Worm (Caenorhabditis elegans) whole organism, late embryonic: ENCODE data around the gene sri-21.

Source experiments
- C08G9.2 ChIP-seq: sonication (generic microtip); optimal IDR thresholded peaks from 2 replicates; lab custom pipeline; 2016; ENCODE audit warnings: mild to moderate bottlenecking, missing genetic modification characterization, moderate library complexity, missing compliant biosample characterization
- F13H6.1 ChIP-seq: sonication (generic microtip); optimal IDR thresholded peaks from 2 replicates; lab custom pipeline; 2016; ENCODE audit warnings: missing genetic modification characterization, missing compliant biosample characterization
- K02D7.2 ChIP-seq: sonication (generic microtip); optimal IDR thresholded peaks from 2 replicates; lab custom pipeline; 2017; ENCODE audit warnings: mild to moderate bottlenecking, missing genetic modification characterization, missing compliant biosample characterization
- K09A11.1 ChIP-seq: sonication (generic microtip); optimal IDR thresholded peaks from 2 replicates; lab custom pipeline; 2017; ENCODE audit warnings: antibody characterized with exemption, mild to moderate bottlenecking, missing genetic modification characterization, missing compliant biosample characterization; ENCODE audit not compliant: insufficient read depth
- T23F11.4 ChIP-seq: fragments of 200-800 bp; sonication (Bioruptor generic); optimal IDR thresholded peaks from 2 replicates; lab custom pipeline; 2018; ENCODE audit warnings: mild to moderate bottlenecking, missing genetic modification characterization, missing compliant biosample characterization
- Y22D7AL.16 ChIP-seq: sonication (generic microtip); optimal IDR thresholded peaks from 2 replicates; lab custom pipeline; 2016; ENCODE audit warnings: missing genetic modification characterization, missing compliant biosample characterization
- ahr-1 ChIP-seq: sonication (generic microtip); optimal IDR thresholded peaks from 2 replicates; lab custom pipeline; 2016; ENCODE audit warnings: missing genetic modification characterization, missing compliant biosample characterization
- ama-1 ChIP-seq: fragments of 150-350 bp; optimal IDR thresholded peaks from 2 replicates; lab custom pipeline; 2014
- ceh-18 ChIP-seq: sonication (generic microtip); optimal IDR thresholded peaks from 2 replicates; lab custom pipeline; 2016; ENCODE audit warnings: missing genetic modification characterization, missing compliant biosample characterization
- ceh-19 ChIP-seq: fragments of 200-800 bp; sonication (Bioruptor generic); optimal IDR thresholded peaks from 2 replicates; lab custom pipeline; 2018; ENCODE audit warnings: mild to moderate bottlenecking, missing genetic modification characterization, missing compliant biosample characterization
- ceh-22 ChIP-seq: sonication (generic microtip); optimal IDR thresholded peaks from 2 replicates; lab custom pipeline; 2017; ENCODE audit warnings: missing biosample characterization, missing genetic modification characterization
- ceh-24 ChIP-seq: sonication (generic microtip); optimal IDR thresholded peaks from 2 replicates; lab custom pipeline; 2016; ENCODE audit warnings: mild to moderate bottlenecking, missing genetic modification characterization, missing compliant biosample characterization
- ceh-30 ChIP-seq: fragments of 150-350 bp; optimal IDR thresholded peaks from 2 replicates; lab custom pipeline; 2014; ENCODE audit warnings: missing biosample characterization, missing genetic modification characterization
- ceh-45 ChIP-seq: fragments of 200-800 bp; sonication (Bioruptor generic); IDR thresholded peaks from 2 replicates; pipeline ENCODE4 v1.3.6; 2022; ENCODE audit warnings: missing genetic modification reagents, missing genetic modification characterization, missing compliant biosample characterization
- ceh-9 ChIP-seq: sonication (generic microtip); optimal IDR thresholded peaks from 2 replicates; lab custom pipeline; 2016; ENCODE audit warnings: mild to moderate bottlenecking, missing genetic modification characterization, inconsistent platforms, missing compliant biosample characterization
- dmd-4 ChIP-seq: sonication (generic microtip); optimal IDR thresholded peaks from 2 replicates; lab custom pipeline; 2016; ENCODE audit warnings: borderline replicate concordance, missing genetic modification characterization, missing compliant biosample characterization
- dve-1 ChIP-seq: sonication (generic microtip); optimal IDR thresholded peaks from 2 replicates; lab custom pipeline; 2017; ENCODE audit warnings: antibody characterized with exemption, mild to moderate bottlenecking, missing genetic modification characterization, missing compliant biosample characterization
- elt-2 ChIP-seq: sonication (generic microtip); optimal IDR thresholded peaks from 2 replicates; lab custom pipeline; 2016; ENCODE audit warnings: missing genetic modification reagents, missing genetic modification characterization, missing compliant biosample characterization
- eyg-1 ChIP-seq: sonication (generic microtip); optimal IDR thresholded peaks from 2 replicates; lab custom pipeline; 2016; ENCODE audit warnings: missing genotype, missing genetic modification characterization, missing compliant biosample characterization
- fax-1 ChIP-seq: sonication (generic microtip); optimal IDR thresholded peaks from 2 replicates; lab custom pipeline; 2016; ENCODE audit warnings: missing genotype, missing genetic modification characterization, missing compliant biosample characterization
- fkh-10 ChIP-seq: fragments of 150-350 bp; optimal IDR thresholded peaks from 2 replicates; lab custom pipeline; 2014; ENCODE audit warnings: missing biosample characterization, missing genetic modification reagents, missing genetic modification characterization
- fkh-6 ChIP-seq: sonication (generic microtip); optimal IDR thresholded peaks from 2 replicates; lab custom pipeline; 2016; ENCODE audit warnings: missing genetic modification characterization, missing compliant biosample characterization
- hlh-13 ChIP-seq: fragments of 200-800 bp; sonication (Bioruptor generic); optimal IDR thresholded peaks from 2 replicates; lab custom pipeline; 2018; ENCODE audit warnings: mild to moderate bottlenecking, missing genetic modification characterization, missing compliant biosample characterization
- hlh-30 ChIP-seq: sonication (generic microtip); optimal IDR thresholded peaks from 2 replicates; lab custom pipeline; 2017; ENCODE audit warnings: antibody characterized with exemption, missing genetic modification characterization, missing compliant biosample characterization; ENCODE audit not compliant: insufficient read depth
- lim-6 ChIP-seq: sonication (generic microtip); optimal IDR thresholded peaks from 2 replicates; lab custom pipeline; 2016; ENCODE audit warnings: missing genetic modification characterization, missing compliant biosample characterization
- lin-11 ChIP-seq: fragments of 200-800 bp; sonication (Bioruptor generic); optimal IDR thresholded peaks from 2 replicates; lab custom pipeline; 2018; ENCODE audit warnings: mild to moderate bottlenecking, missing genetic modification characterization, missing compliant biosample characterization
- madf-2 ChIP-seq: sonication (generic microtip); optimal IDR thresholded peaks from 2 replicates; lab custom pipeline; 2017; ENCODE audit warnings: missing genetic modification characterization, missing compliant biosample characterization
- mec-3 ChIP-seq: sonication (generic microtip); optimal IDR thresholded peaks from 2 replicates; lab custom pipeline; 2016; ENCODE audit warnings: borderline replicate concordance, missing genetic modification characterization, missing compliant biosample characterization
- nhr-11 ChIP-seq: fragments of 150-350 bp; optimal IDR thresholded peaks from 2 replicates; lab custom pipeline; 2014; ENCODE audit warnings: missing biosample characterization, missing genetic modification characterization
- pax-1 ChIP-seq: fragments of 150-350 bp; optimal IDR thresholded peaks from 2 replicates; lab custom pipeline; 2014; ENCODE audit warnings: missing biosample characterization, missing genetic modification characterization
- pha-4 ChIP-seq: fragments of 150-350 bp; optimal IDR thresholded peaks from 2 replicates; lab custom pipeline; 2018; ENCODE audit warnings: missing biosample characterization, missing genetic modification reagents, missing genetic modification characterization
- pros-1 ChIP-seq: fragments of 150-350 bp; optimal IDR thresholded peaks from 2 replicates; lab custom pipeline; 2014; ENCODE audit warnings: missing biosample characterization, missing genetic modification reagents, missing genetic modification characterization
- sdc-2 ChIP-seq: sonication (generic microtip); optimal IDR thresholded peaks from 2 replicates; lab custom pipeline; 2016; ENCODE audit warnings: missing genotype, missing genetic modification characterization, missing compliant biosample characterization
- sox-2 ChIP-seq: fragments of 200-800 bp; sonication (Bioruptor generic); IDR thresholded peaks from 2 replicates; pipeline ENCODE4 v1.3.6; 2022; ENCODE audit warnings: missing genetic modification reagents, missing genetic modification characterization, missing compliant biosample characterization
- tbx-2 ChIP-seq: sonication (generic microtip); optimal IDR thresholded peaks from 2 replicates; lab custom pipeline; 2016; ENCODE audit warnings: missing genetic modification characterization, missing compliant biosample characterization
- tbx-7 ChIP-seq: sonication (generic microtip); optimal IDR thresholded peaks from 2 replicates; lab custom pipeline; 2016; ENCODE audit warnings: missing genotype, missing genetic modification characterization, missing compliant biosample characterization
- ttx-3 ChIP-seq: sonication (generic microtip); optimal IDR thresholded peaks from 2 replicates; lab custom pipeline; 2016; ENCODE audit warnings: missing genetic modification reagents, missing genetic modification characterization, missing compliant biosample characterization
- unc-42 ChIP-seq: sonication (generic microtip); optimal IDR thresholded peaks from 2 replicates; lab custom pipeline; 2016; ENCODE audit warnings: missing genotype, missing genetic modification characterization, missing compliant biosample characterization
- unc-55 ChIP-seq: sonication (generic microtip); optimal IDR thresholded peaks from 2 replicates; lab custom pipeline; 2017; ENCODE audit warnings: missing biosample characterization, missing genetic modification reagents, missing genetic modification characterization
- zip-5 ChIP-seq: sonication (generic microtip); optimal IDR thresholded peaks from 2 replicates; lab custom pipeline; 2016; ENCODE audit warnings: missing genetic modification characterization, missing compliant biosample characterization
- ztf-16 ChIP-seq: sonication (generic microtip); optimal IDR thresholded peaks from 2 replicates; lab custom pipeline; 2017; ENCODE audit warnings: missing genetic modification characterization, missing compliant biosample characterization

The sri-21 gene

DNA sequence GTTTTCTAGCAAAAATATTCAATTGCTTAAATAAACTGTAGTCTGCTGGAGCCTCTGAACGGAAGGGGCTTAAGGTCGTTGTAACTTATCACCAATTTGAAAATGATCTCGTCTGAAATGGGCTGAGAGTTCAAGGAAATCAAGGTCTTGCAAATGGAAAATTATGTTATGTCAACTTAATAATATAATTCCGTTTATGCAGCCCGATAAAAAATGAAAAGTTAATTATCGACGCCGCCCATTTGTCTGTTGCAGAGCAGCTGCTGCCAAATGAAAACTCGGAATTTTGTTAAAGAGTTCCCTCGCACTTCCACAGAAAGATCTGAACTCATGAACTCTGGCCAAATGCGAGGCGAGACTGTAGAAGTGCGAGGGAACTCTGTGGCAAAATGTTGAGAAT is 8.5 kb upstream of the sri-21 start, which contains the start of gene srbc-67:
TSS of gene srbc-67 (minus strand) at position 101 of the 400 bp plus-strand sequence.
- TF ChIP-seq tbx-2 (tag; lab: Kevin White, UChicago) = no peak
- no peak for TF ChIP-seq F13H6.1
- no peak for TF ChIP-seq nhr-11 (tag; lab: Kevin White, UChicago)
- no peak for TF ChIP-seq ceh-9 (tag; lab: Kevin White, UChicago)
- no peak for TF ChIP-seq K02D7.2 (tag; lab: Kevin White, UChicago)
- TF ChIP-seq zip-5 = no peak
- TF ChIP-seq sox-2 (GFP tag; lab: Robert Waterston, UW) = no peak
- TF ChIP-seq elt-2 = no peak
- no peak for TF ChIP-seq Y22D7AL.16 (tag; lab: Kevin White, UChicago)
- no peak for TF ChIP-seq ceh-30

DNA sequence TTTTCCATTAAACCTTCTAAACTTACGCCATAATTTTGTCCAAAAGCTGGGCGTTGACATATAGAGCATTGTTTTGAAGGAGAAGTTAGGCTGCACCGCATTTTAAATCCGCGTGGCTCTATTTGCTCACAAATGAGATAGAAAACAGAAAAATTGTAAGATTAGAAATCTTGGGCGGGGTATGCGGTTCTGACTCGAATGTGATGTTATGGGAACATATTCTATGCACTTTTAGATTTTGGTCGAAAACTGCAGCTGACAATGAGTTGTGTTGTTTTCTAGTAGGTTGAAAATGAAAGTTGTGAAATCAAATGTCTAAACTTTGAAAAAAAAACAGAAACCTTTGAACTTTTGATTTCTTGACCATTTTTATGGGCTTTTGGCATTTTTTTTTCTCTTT is 6.3 kb upstream of the sri-21 start, which contains the start of gene nhr-222:
TSS of gene nhr-222 (minus strand) at position 101 of the 400 bp plus-strand sequence.
- TF ChIP-seq ceh-24 (tag; lab: Kevin White, UChicago) (no peak), fax-1 (tag; lab: Kevin White, UChicago) (no peak)
- TF ChIP-seq, all 69 proteins: peak for 0

DNA sequence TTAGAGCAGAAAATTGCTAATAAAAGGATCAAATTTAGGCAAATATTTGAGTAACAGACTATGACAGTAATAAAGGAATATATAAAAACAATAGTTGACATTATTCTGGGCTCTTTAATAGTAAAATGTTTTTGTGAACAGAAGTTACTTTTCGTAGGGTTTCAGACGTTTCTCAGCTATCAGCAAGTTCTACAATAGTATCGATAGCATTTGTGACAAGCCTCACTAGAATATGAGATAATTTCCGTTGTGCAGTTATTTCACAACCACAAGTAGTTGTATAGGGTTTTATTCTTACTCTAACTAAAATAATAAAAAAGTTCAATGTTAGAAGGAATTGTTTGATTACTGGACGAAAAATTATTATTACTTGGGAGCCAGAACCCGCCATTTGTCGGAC is 3.1 kb upstream of the sri-21 start, which contains the start of gene srbc-68:
TSS of gene srbc-68 (minus strand) at position 101 of the 400 bp plus-strand sequence.
- TF ChIP-seq ama-1 (lab: Kevin White, UChicago) (no peak), ttx-3 (tag; lab: Kevin White, UChicago) (no peak), madf-2 (no peak), ceh-19 (GFP tag; lab: Kevin White, UChicago) (no peak), sdc-2 (tag; lab: Kevin White, UChicago) (no peak), ceh-18 (tag; lab: Kevin White, UChicago) (no peak), ceh-45 (no peak), fkh-10 (GFP tag; lab: Kevin White, UChicago) (no peak), pros-1 (tag; lab: Kevin White, UChicago) (no peak), dve-1 (tag; lab: Kevin White, UChicago) (no peak), tbx-7 (tag; lab: Kevin White, UChicago) (no peak), dmd-4 (tag; lab: Kevin White, UChicago) (no peak), Y22D7AL.16 (tag; lab: Kevin White, UChicago) (no peak), unc-42 (tag; lab: Kevin White, UChicago) (no peak), pax-1 (tag; lab: Kevin White, UChicago) (no peak), lim-6 (tag; lab: Kevin White, UChicago) (no peak)

DNA sequence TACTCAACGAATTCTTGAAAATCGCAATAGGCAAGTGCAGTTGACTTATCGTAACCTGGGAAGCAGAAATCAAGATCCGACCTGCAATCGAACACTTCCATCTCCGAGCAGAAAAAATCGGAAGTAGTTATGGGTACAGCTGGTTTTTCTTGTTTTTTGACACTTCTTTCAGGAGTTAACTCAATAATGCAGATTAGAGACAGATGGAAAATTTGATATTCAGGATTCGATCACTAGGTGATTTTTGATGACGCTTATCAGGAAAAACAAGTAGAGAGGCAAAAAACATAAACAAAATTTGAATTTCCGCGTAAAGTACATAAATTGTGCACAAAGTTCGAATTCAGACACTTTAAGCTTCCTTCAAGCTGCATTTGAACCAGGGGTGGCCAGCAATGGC is 855 bp upstream of the sri-21 start, which contains the start of gene srw-130:
TSS of gene srw-130 (minus strand) at position 101 of the 400 bp plus-strand sequence.
- TF ChIP-seq K02D7.2 (tag; lab: Kevin White, UChicago) (no peak), K09A11.1 (tag; lab: Kevin White, UChicago) (no peak), ceh-22 (tag; lab: Kevin White, UChicago) (no peak), zip-5 (no peak), eyg-1 (tag; lab: Kevin White, UChicago) (no peak), ama-1 (lab: Kevin White, UChicago) (no peak), ztf-16 (tag; lab: Kevin White, UChicago) (no peak), mec-3 (tag; lab: Kevin White, UChicago) (no peak), ahr-1 (tag; lab: Kevin White, UChicago) (no peak), madf-2 (no peak), ceh-9 (tag; lab: Kevin White, UChicago) (no peak), pha-4 (tag; lab: Kevin White, UChicago) (no peak)
- TF ChIP-seq, all 69 proteins: peak for 0

DNA sequence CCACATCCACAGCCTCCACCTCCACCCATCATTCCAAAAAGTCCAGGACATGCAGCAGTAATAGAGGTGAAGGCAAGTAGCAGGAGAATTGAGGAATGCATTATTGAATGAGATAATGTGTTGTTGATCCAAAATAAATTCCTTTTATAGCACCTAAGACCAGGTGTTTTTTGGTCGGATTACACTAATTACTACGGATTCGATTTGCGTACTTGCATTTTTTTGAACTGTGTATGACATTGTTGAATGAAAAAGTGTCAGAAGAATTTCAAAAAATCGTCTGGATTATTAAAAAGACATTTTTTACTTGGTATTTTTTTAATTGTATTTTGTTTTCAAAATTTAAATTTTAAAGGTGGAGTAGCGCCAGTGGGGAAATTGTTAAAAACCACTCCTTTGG is 2.1 kb downstream of the sri-21 start, which contains the start of gene grl-28:
TSS of gene grl-28 (minus strand) at position 101 of the 400 bp plus-strand sequence.
- TF ChIP-seq T23F11.4 (no peak), eyg-1 (tag; lab: Kevin White, UChicago) (no peak), pros-1 (tag; lab: Kevin White, UChicago) (no peak), hlh-30 (tag; lab: Kevin White, UChicago) (no peak), lin-11 (no peak), fkh-6 (no peak), unc-55 (GFP tag; lab: Kevin White, UChicago) (no peak), madf-2 (no peak), hlh-13 (no peak), K09A11.1 (tag; lab: Kevin White, UChicago) (no peak), ceh-45 (no peak), F13H6.1 (no peak), sdc-2 (tag; lab: Kevin White, UChicago) (no peak), mec-3 (tag; lab: Kevin White, UChicago) (no peak), C08G9.2 (no peak), ama-1 (lab: Kevin White, UChicago) (no peak)
